Worm (Caenorhabditis elegans) whole organism, midembryonic: ENCODE measurements around the gene srw-29.
A peak's percentile ranks its signal among the peaks of the same experiment; 100 is the strongest.
"Not testable (repeated sequence)": the region's sequence is repeated elsewhere in the genome, so short reads cannot be mapped to it uniquely, and the experiment has no call there.

ENCODE experiments used
- T22C8.4 ChIP-seq: fragments of 200-800 bp; sonication (Bioruptor generic); IDR thresholded peaks from 2 replicates; pipeline ENCODE4 v1.3.6; 2022; ENCODE audit warnings: missing genetic modification characterization, missing compliant biosample characterization
- cog-1 ChIP-seq: sonication (generic microtip); optimal IDR thresholded peaks from 2 replicates; lab custom pipeline; 2016; ENCODE audit warnings: missing genetic modification characterization, missing compliant biosample characterization
- flt-1 ChIP-seq: fragments of 200-800 bp; sonication (Bioruptor generic); IDR thresholded peaks from 2 replicates; pipeline ENCODE4 v1.3.6; 2022; ENCODE audit warnings: missing genetic modification characterization, missing compliant biosample characterization
- klf-2 ChIP-seq: fragments of 200-800 bp; sonication (Bioruptor generic); conservative IDR thresholded peaks from 2 replicates; pipeline ENCODE4 v1.3.6; 2022; ENCODE audit warnings: missing genetic modification reagents, missing genetic modification characterization, missing compliant biosample characterization
- med-1 ChIP-seq: sonication (generic microtip); optimal IDR thresholded peaks from 2 replicates; lab custom pipeline; 2017; ENCODE audit warnings: missing genetic modification characterization, mild to moderate bottlenecking, missing compliant biosample characterization, antibody characterized with exemption, missing genetic modification reagents; ENCODE audit not compliant: insufficient read depth
- ref-1 ChIP-seq: fragments of 200-800 bp; sonication (Bioruptor generic); conservative IDR thresholded peaks from 2 replicates; pipeline ENCODE4 v1.3.6; 2022; ENCODE audit warnings: missing genetic modification reagents, missing genetic modification characterization, missing compliant biosample characterization
- tab-1 ChIP-seq: fragments of 200-800 bp; sonication (Bioruptor generic); IDR thresholded peaks from 2 replicates; pipeline ENCODE4 v1.3.6; 2022; ENCODE audit warnings: missing genetic modification characterization, missing compliant biosample characterization
- ztf-23 ChIP-seq: fragments of 200-800 bp; sonication (Bioruptor generic); IDR thresholded peaks from 2 replicates; pipeline ENCODE4 v1.3.6; 2022; ENCODE audit warnings: missing genetic modification reagents, missing genetic modification characterization, missing compliant biosample characterization
- ztf-29 ChIP-seq: fragments of 200-800 bp; sonication (Bioruptor generic); IDR thresholded peaks from 2 replicates; pipeline ENCODE4 v1.3.6; 2022; ENCODE audit warnings: missing genetic modification reagents, missing genetic modification characterization, missing compliant biosample characterization

srw-29 gene

ce11 chrV:16393728-16394127, 30.6 kb downstream of the srw-29 start, which contains the start of gene srd-63:
Gene srd-63 (minus strand): TSS chrV:16393828.
- TF ChIP-seq ref-1 (GFP tag; lab: Robert Waterston, UW) (no peak), T22C8.4 (GFP tag; lab: Robert Waterston, UW) (no peak), ztf-23 (GFP tag; lab: Robert Waterston, UW) (no peak), ztf-29 (GFP tag; lab: Robert Waterston, UW) (no peak), tab-1 (GFP tag; lab: Robert Waterston, UW) (no peak), med-1 (no peak), klf-2 (GFP tag; lab: Robert Waterston, UW) (no peak), flt-1 (GFP tag; lab: Robert Waterston, UW) (no peak), cog-1 (tag; lab: Kevin White, UChicago) (no peak)

- TF ChIP-seq ztf-29 (GFP tag; lab: Robert Waterston, UW): no peak
- TF ChIP-seq ztf-23 (GFP tag; lab: Robert Waterston, UW): no peak
- TF ChIP-seq tab-1 (GFP tag; lab: Robert Waterston, UW): no peak
- no peak for TF ChIP-seq ref-1 (GFP tag; lab: Robert Waterston, UW)
- no peak for TF ChIP-seq T22C8.4 (GFP tag; lab: Robert Waterston, UW)
- TF ChIP-seq flt-1 (GFP tag; lab: Robert Waterston, UW): no peak
- TF ChIP-seq klf-2 (GFP tag; lab: Robert Waterston, UW): no peak
These were observed 33.7 kb downstream of the srw-29 start, which contains the start of gene gst-44 for ce11 chrV:16390655-16391054. Gene gst-44 (plus strand): TSS chrV:16390891.

ce11 chrV:16388268-16388667, 36.1 kb downstream of the srw-29 start, which contains the start of gene sri-65:
Gene sri-65 (minus strand): TSS chrV:16388368.
- TF ChIP-seq ref-1 (GFP tag; lab: Robert Waterston, UW) (no peak), tab-1 (GFP tag; lab: Robert Waterston, UW) (no peak), klf-2 (GFP tag; lab: Robert Waterston, UW) (no peak), med-1 (no peak), ztf-29 (GFP tag; lab: Robert Waterston, UW) (no peak)

ce11 chrV:16383729-16384128, 40.6 kb downstream of the srw-29 start, which contains the start of gene F13A7.7:
Gene F13A7.7 (minus strand): TSS chrV:16383829.
- TF ChIP-seq ztf-23 (GFP tag; lab: Robert Waterston, UW); T22C8.4 (GFP tag; lab: Robert Waterston, UW); cog-1 (tag; lab: Kevin White, UChicago): not testable (repeated sequence)

DNA sequence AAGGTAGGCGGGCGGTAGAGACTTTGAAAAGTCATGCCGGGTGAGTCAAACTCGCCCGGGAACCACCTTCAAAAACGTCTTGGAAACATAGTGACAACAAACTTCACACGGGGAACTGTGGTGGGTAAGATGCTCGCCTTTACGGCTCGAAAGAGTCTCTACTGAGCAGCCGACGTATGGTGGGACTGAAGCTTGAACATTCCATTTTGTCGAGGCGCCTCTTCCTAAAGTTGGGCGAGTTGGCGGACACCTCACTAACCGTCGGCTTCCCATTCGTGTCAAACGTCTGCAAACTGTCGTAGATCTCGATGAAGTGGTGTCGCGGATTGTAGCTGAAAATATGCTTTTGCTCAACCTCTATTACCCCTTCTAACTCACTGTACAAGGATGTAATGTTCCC, 41.4 kb downstream of the srw-29 start:
- no peak for TF ChIP-seq T22C8.4 (GFP tag; lab: Robert Waterston, UW)
- TF ChIP-seq tab-1 (GFP tag; lab: Robert Waterston, UW): no peak
- TF ChIP-seq med-1: no peak
- TF ChIP-seq klf-2 (GFP tag; lab: Robert Waterston, UW): no peak
- TF ChIP-seq cog-1 (tag; lab: Kevin White, UChicago): no peak
- no peak for TF ChIP-seq ztf-23 (GFP tag; lab: Robert Waterston, UW)
- no peak for TF ChIP-seq flt-1 (GFP tag; lab: Robert Waterston, UW)
- no peak for TF ChIP-seq ztf-29 (GFP tag; lab: Robert Waterston, UW)
- TF ChIP-seq ref-1 (GFP tag; lab: Robert Waterston, UW): no peak

DNA sequence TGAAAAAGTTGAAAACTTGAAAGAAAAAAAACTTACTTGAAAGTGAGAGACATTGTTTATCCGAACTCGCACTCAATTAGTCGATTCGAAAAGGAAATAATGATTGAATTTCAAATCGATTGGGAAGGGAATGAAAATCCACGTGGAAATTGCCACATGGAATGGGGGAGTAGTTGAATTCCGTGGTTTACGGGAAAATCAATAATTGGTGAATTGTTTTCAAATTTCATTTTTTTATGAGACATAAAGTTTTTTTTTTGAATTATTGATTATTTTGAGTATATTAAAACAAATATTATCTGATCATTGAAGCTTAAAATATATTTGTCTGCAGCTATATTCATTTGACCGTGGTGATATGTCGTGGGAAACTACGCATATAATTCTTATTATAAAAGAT, 46.5 kb downstream of the srw-29 start, which contains the start of gene F13A7.1:
TSS of gene F13A7.1 (minus strand) at position 101 of the 400 bp plus-strand sequence.
- TF ChIP-seq med-1: no peak
- TF ChIP-seq cog-1 (tag; lab: Kevin White, UChicago): no peak
- TF ChIP-seq T22C8.4 (GFP tag; lab: Robert Waterston, UW): no peak
- no peak for TF ChIP-seq klf-2 (GFP tag; lab: Robert Waterston, UW)
- TF ChIP-seq ztf-29 (GFP tag; lab: Robert Waterston, UW): no peak
- no peak for TF ChIP-seq tab-1 (GFP tag; lab: Robert Waterston, UW)
- TF ChIP-seq ref-1 (GFP tag; lab: Robert Waterston, UW): no peak
- TF ChIP-seq flt-1 (GFP tag; lab: Robert Waterston, UW): no peak
- TF ChIP-seq ztf-23 (GFP tag; lab: Robert Waterston, UW): no peak

- TF ChIP-seq ztf-29 (GFP tag; lab: Robert Waterston, UW): no peak
- 0 out of 2 replicates have a peak, but pooled peaks have one; percentile 28 for TF ChIP-seq flt-1 (GFP tag; lab: Robert Waterston, UW)
These were observed 47.1 kb downstream of the srw-29 start for ce11 chrV:16377188-16377587.

ce11 chrV:16376430-16376948, 47.8 kb downstream of the srw-29 start:
- TF ChIP-seq flt-1 (GFP tag; lab: Robert Waterston, UW): no peak
- TF ChIP-seq klf-2 (GFP tag; lab: Robert Waterston, UW): no peak
- TF ChIP-seq med-1: no peak
- no peak for TF ChIP-seq tab-1 (GFP tag; lab: Robert Waterston, UW)
- no peak for TF ChIP-seq T22C8.4 (GFP tag; lab: Robert Waterston, UW)
- no peak for TF ChIP-seq cog-1 (tag; lab: Kevin White, UChicago)
- no peak for TF ChIP-seq ref-1 (GFP tag; lab: Robert Waterston, UW)
- no peak for TF ChIP-seq ztf-29 (GFP tag; lab: Robert Waterston, UW)
- TF ChIP-seq ztf-23 (GFP tag; lab: Robert Waterston, UW): no peak

- TF ChIP-seq ztf-23 (GFP tag; lab: Robert Waterston, UW) (no peak), med-1 (no peak), ref-1 (GFP tag; lab: Robert Waterston, UW) (no peak), flt-1 (GFP tag; lab: Robert Waterston, UW) (no peak), T22C8.4 (GFP tag; lab: Robert Waterston, UW) (no peak), ztf-29 (GFP tag; lab: Robert Waterston, UW) (no peak), cog-1 (tag; lab: Kevin White, UChicago) (no peak)
These were observed 49.7 kb downstream of the srw-29 start, which contains the start of gene srv-34 for ce11 chrV:16374676-16375075. Gene srv-34 (minus strand): TSS chrV:16374776.
